Fruit fly (Drosophila melanogaster): ENCODE data around the gene JMJD6.

DNA sequence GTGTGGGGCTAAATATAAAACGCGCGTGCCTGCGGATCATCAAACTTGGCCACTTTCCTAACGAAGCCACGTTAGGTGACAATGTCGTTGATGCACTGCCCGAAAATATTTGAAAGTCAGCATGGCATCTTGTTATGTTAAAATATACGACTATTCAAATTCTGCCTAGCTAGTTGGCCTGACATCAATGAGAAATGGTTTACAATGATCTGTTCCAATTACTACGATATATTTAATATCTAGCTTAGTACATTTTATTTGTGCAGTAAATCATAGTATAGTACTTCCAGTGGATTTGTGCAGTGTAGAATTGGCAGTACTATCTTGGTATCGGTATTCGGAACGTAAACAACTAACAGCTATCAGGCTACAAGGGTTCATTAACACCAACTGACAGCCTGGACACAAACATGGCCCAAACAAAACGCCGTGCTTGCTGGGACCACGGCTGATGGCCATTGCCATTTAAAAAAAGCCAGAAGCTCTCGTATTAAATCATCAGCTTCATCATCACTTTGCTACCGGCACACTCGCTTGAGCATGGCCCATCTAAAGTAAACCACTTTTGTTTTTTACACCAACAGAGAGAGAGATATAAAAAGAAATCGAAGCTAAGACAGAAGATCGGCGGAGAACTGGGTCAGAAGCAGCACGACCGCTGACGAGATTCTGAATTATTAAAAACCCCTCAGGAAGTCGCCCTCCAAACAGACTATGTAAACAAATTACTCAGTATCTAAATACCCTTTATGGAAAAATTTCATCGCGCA, 33.4 kb upstream of the JMJD6 start:
- no peak for TF ChIP-seq h (optimal IDR thresholded peaks at IDR 0.05)
- TF ChIP-seq ttk (optimal IDR thresholded peaks at IDR 0.05) = no peak
- TF ChIP-seq insv (optimal IDR thresholded peaks at IDR 0.05) = no peak
- TF ChIP-seq Myc (optimal IDR thresholded peaks at IDR 0.05) = no peak

Measured in Kc167 (cell line).